Fruit fly (Drosophila melanogaster): ENCODE measurements around the gene foxo.

dm6 chr3R:14017640-14018429 is 38.9 kb upstream of the foxo start:
- TF ChIP-seq h (optimal IDR thresholded peaks at IDR 0.05), result no peak
- no peak for TF ChIP-seq Sin3A (optimal IDR thresholded peaks at IDR 0.05)
- TF ChIP-seq psq (optimal IDR thresholded peaks at IDR 0.05), result no peak

Data from Kc167 (cell line).